Fruit fly (Drosophila melanogaster): ENCODE results near the gene CG42833.

Gene CG42833

dm6 chr3L:20187885-20188570, 11.9 kb upstream of the CG42833 start, which contains the start of gene Ssk:
Gene Ssk, plus strand, starts transcription at chr3L:20188522.
- TF ChIP-seq fd96Ca (GFP tag; IDR thresholded peaks at IDR 0.05), result peak; percentile 55; the same call in 1 of the 3 replicates
- no peak for TF ChIP-seq Snoo (tag; optimal IDR thresholded peaks at IDR 0.05)
- TF ChIP-seq CG34367 (tag; optimal IDR thresholded peaks at IDR 0.05), result no peak
- TF ChIP-seq CG12605 (GFP tag; IDR thresholded peaks at IDR 0.05), result 0 out of 2 replicates have a peak, but pooled peaks have one; percentile 13
- TF ChIP-seq Pif1B (GFP tag; optimal IDR thresholded peaks at IDR 0.05), result peak; percentile 3
- TF ChIP-seq Pif1A (GFP tag; optimal IDR thresholded peaks at IDR 0.05), result no peak
- TF ChIP-seq Ets98B (GFP tag; IDR thresholded peaks at IDR 0.05), result peak; percentile 32; the same call in 1 of the 2 replicates
- TF ChIP-seq EcR (GFP tag; optimal IDR thresholded peaks at IDR 0.05), result peak; percentile 20

- TF ChIP-seq Ets98B (GFP tag; IDR thresholded peaks at IDR 0.05) (no peak), CG34367 (tag; optimal IDR thresholded peaks at IDR 0.05) (no peak), fd96Ca (GFP tag; IDR thresholded peaks at IDR 0.05) (no peak), CG14655 (GFP tag; optimal IDR thresholded peaks at IDR 0.05) (no peak), Pif1A (GFP tag; optimal IDR thresholded peaks at IDR 0.05) (no peak), Snoo (tag; optimal IDR thresholded peaks at IDR 0.05) (no peak), CG15710 (tag; optimal IDR thresholded peaks at IDR 0.05) (no peak), CG4496 (GFP tag; IDR thresholded peaks at IDR 0.05) (no peak), CG32121 (GFP tag; IDR thresholded peaks at IDR 0.05) (no peak), D1 (tag; optimal IDR thresholded peaks at IDR 0.05) (no peak), CG13204 (GFP tag; optimal IDR thresholded peaks at IDR 0.05) (no peak), CG10348 (GFP tag; IDR thresholded peaks at IDR 0.05) (no peak), rn (GFP tag; IDR thresholded peaks at IDR 0.05) (no peak), CG17806 (tag; optimal IDR thresholded peaks at IDR 0.05) (no peak), Pif1B (GFP tag; optimal IDR thresholded peaks at IDR 0.05) (no peak), CG9948 (tag; optimal IDR thresholded peaks at IDR 0.05) (no peak)
Observed at dm6 chr3L:20191848-20192247, 8.0 kb upstream of the CG42833 start.

dm6 chr3L:20192872-20193747, 6.8 kb upstream of the CG42833 start:
- TF ChIP-seq EcR (GFP tag; optimal IDR thresholded peaks at IDR 0.05) (no peak), CG15710 (tag; optimal IDR thresholded peaks at IDR 0.05) (peak; percentile 6), CG17806 (tag; optimal IDR thresholded peaks at IDR 0.05) (no peak), Ets98B (GFP tag; IDR thresholded peaks at IDR 0.05) (no peak), CG9948 (tag; optimal IDR thresholded peaks at IDR 0.05) (no peak), CG14655 (GFP tag; optimal IDR thresholded peaks at IDR 0.05) (peak; percentile 47), CG8159 (tag; optimal IDR thresholded peaks at IDR 0.05) (peak; percentile 16), CG34367 (tag; optimal IDR thresholded peaks at IDR 0.05) (no peak), Pif1A (GFP tag; optimal IDR thresholded peaks at IDR 0.05) (no peak), CG12605 (GFP tag; IDR thresholded peaks at IDR 0.05) (no peak), CG13204 (GFP tag; optimal IDR thresholded peaks at IDR 0.05) (no peak), fd96Ca (GFP tag; IDR thresholded peaks at IDR 0.05) (no peak), CG10348 (GFP tag; IDR thresholded peaks at IDR 0.05) (no peak), Snoo (tag; optimal IDR thresholded peaks at IDR 0.05) (no peak), CG4496 (GFP tag; IDR thresholded peaks at IDR 0.05) (no peak), gl (tag; optimal IDR thresholded peaks at IDR 0.05) (no peak)

dm6 chr3L:20193748-20194058, 6.2 kb upstream of the CG42833 start:
- no peak for TF ChIP-seq Snoo (tag; optimal IDR thresholded peaks at IDR 0.05)

- TF ChIP-seq CG13204 (GFP tag; optimal IDR thresholded peaks at IDR 0.05) (no peak), CG10348 (GFP tag; IDR thresholded peaks at IDR 0.05) (no peak), CG8301 (tag; optimal IDR thresholded peaks at IDR 0.05) (peak; percentile 56), CG15710 (tag; optimal IDR thresholded peaks at IDR 0.05) (peak; percentile 57), gl (tag; optimal IDR thresholded peaks at IDR 0.05) (no peak), Snoo (tag; optimal IDR thresholded peaks at IDR 0.05) (peak; percentile 55), Pif1B (GFP tag; optimal IDR thresholded peaks at IDR 0.05) (peak; percentile 60), CG17806 (tag; optimal IDR thresholded peaks at IDR 0.05) (peak; percentile 64), CG32121 (GFP tag; IDR thresholded peaks at IDR 0.05) (peak; percentile 59; the same call in 1 of the 2 replicates), rn (GFP tag; IDR thresholded peaks at IDR 0.05) (no peak), Ets98B (GFP tag; IDR thresholded peaks at IDR 0.05) (peak; percentile 67), CG4496 (GFP tag; IDR thresholded peaks at IDR 0.05) (peak; percentile 78), CG8159 (tag; optimal IDR thresholded peaks at IDR 0.05) (peak; percentile 40), CG12605 (GFP tag; IDR thresholded peaks at IDR 0.05) (no peak), CG9948 (tag; optimal IDR thresholded peaks at IDR 0.05) (peak; percentile 54), D1 (tag; optimal IDR thresholded peaks at IDR 0.05) (no peak), EcR (GFP tag; optimal IDR thresholded peaks at IDR 0.05) (no peak), CG14655 (GFP tag; optimal IDR thresholded peaks at IDR 0.05) (peak; percentile 71), Pif1A (GFP tag; optimal IDR thresholded peaks at IDR 0.05) (peak; percentile 51), fd96Ca (GFP tag; IDR thresholded peaks at IDR 0.05) (peak; percentile 72; the same call in 2 of the 3 replicates), CG34367 (tag; optimal IDR thresholded peaks at IDR 0.05) (peak; percentile 58)
Observed at dm6 chr3L:20194731-20195130, 5.2 kb upstream of the CG42833 start.

dm6 chr3L:20195875-20196274, 4.0 kb upstream of the CG42833 start:
- TF ChIP-seq Ets98B (GFP tag; IDR thresholded peaks at IDR 0.05) (peak; percentile 88), CG34367 (tag; optimal IDR thresholded peaks at IDR 0.05) (peak; percentile 85), CG8159 (tag; optimal IDR thresholded peaks at IDR 0.05) (peak; percentile 85), CG15710 (tag; optimal IDR thresholded peaks at IDR 0.05) (peak; percentile 88), CG9948 (tag; optimal IDR thresholded peaks at IDR 0.05) (peak; percentile 83), CG12605 (GFP tag; IDR thresholded peaks at IDR 0.05) (peak; percentile 78), Pif1A (GFP tag; optimal IDR thresholded peaks at IDR 0.05) (peak; percentile 90), EcR (GFP tag; optimal IDR thresholded peaks at IDR 0.05) (peak; percentile 54), fd96Ca (GFP tag; IDR thresholded peaks at IDR 0.05) (peak; percentile 94), CG10348 (GFP tag; IDR thresholded peaks at IDR 0.05) (peak; percentile 50; the same call in 1 of the 2 replicates), CG17806 (tag; optimal IDR thresholded peaks at IDR 0.05) (peak; percentile 86), CG32121 (GFP tag; IDR thresholded peaks at IDR 0.05) (peak; percentile 81), CG8301 (tag; optimal IDR thresholded peaks at IDR 0.05) (peak; percentile 91), Snoo (tag; optimal IDR thresholded peaks at IDR 0.05) (peak; percentile 2), CG14655 (GFP tag; optimal IDR thresholded peaks at IDR 0.05) (peak; percentile 92), D1 (tag; optimal IDR thresholded peaks at IDR 0.05) (peak; percentile 73), rn (GFP tag; IDR thresholded peaks at IDR 0.05) (peak; percentile 65; the same call in 1 of the 2 replicates), gl (tag; optimal IDR thresholded peaks at IDR 0.05) (peak; percentile 67), CG13204 (GFP tag; optimal IDR thresholded peaks at IDR 0.05) (peak; percentile 48), Pif1B (GFP tag; optimal IDR thresholded peaks at IDR 0.05) (peak; percentile 86), CG4496 (GFP tag; IDR thresholded peaks at IDR 0.05) (peak; percentile 90)
